Worm (Caenorhabditis elegans): ENCODE data around the gene F59A7.5.

The F59A7.5 gene

ce11 chrV:2067985-2068499, 45.6 kb downstream of the F59A7.5 start, which contains the start of gene lbp-9:
lbp-9 (plus strand) TSS chrV:2068449.
- TF ChIP-seq mdl-1 (tag; optimal IDR thresholded peaks at IDR 0.05): peak in 1 of 2 experiments; percentile 81
- no peak for TF ChIP-seq pag-3 (tag; optimal IDR thresholded peaks at IDR 0.05; ENCODE audit: borderline replicate concordance, insufficient read depth)
- TF ChIP-seq nhr-85 (tag): peak; percentile 91
- no peak for TF ChIP-seq unc-62 (GFP tag; optimal IDR thresholded peaks at IDR 0.05)
- no peak for TF ChIP-seq alr-1 (tag; optimal IDR thresholded peaks at IDR 0.05; ENCODE audit: borderline replicate concordance)
- peak; percentile 88 for TF ChIP-seq nhr-20 (tag; optimal IDR thresholded peaks at IDR 0.05)
- peak; percentile 42 to 69 for TF ChIP-seq lin-35 (GFP tag; optimal IDR thresholded peaks at IDR 0.05)
- peak in 1 of 3 experiments; percentile 31 for TF ChIP-seq ceh-82 (tag; optimal IDR thresholded peaks at IDR 0.05)
- peak; percentile 40 for TF ChIP-seq swsn-7 (tag; optimal IDR thresholded peaks at IDR 0.05)
- TF ChIP-seq nhr-28 (tag; optimal IDR thresholded peaks at IDR 0.05): no peak
- no peak for TF ChIP-seq C34B4.2 (tag; optimal IDR thresholded peaks at IDR 0.05)
- no peak for TF ChIP-seq sox-4 (tag; optimal IDR thresholded peaks at IDR 0.05)
- TF ChIP-seq C04F5.9 (tag; optimal IDR thresholded peaks at IDR 0.05): peak; percentile 15
- TF ChIP-seq lin-15B (tag; optimal IDR thresholded peaks at IDR 0.05): no peak
- TF ChIP-seq C16A3.4 (tag; optimal IDR thresholded peaks at IDR 0.05): no peak
- no peak for TF ChIP-seq elt-3 (tag; optimal IDR thresholded peaks at IDR 0.05)
- no peak for TF ChIP-seq ceh-88 (GFP tag; IDR thresholded peaks at IDR 0.05)
- no peak for TF ChIP-seq egl-13 (tag; optimal IDR thresholded peaks at IDR 0.05)
- no peak for TF ChIP-seq ceh-63 (GFP tag; optimal IDR thresholded peaks at IDR 0.05)
- TF ChIP-seq nhr-237 (tag; optimal IDR thresholded peaks at IDR 0.05): no peak
- no peak for TF ChIP-seq nhr-12 (tag; optimal IDR thresholded peaks at IDR 0.05)
- TF ChIP-seq F16B12.6 (tag; optimal IDR thresholded peaks at IDR 0.05): no peak
- no peak for TF ChIP-seq grh-1 (GFP tag; IDR thresholded peaks at IDR 0.05)
- no peak for TF ChIP-seq vab-15 (tag; optimal IDR thresholded peaks at IDR 0.05)
- TF ChIP-seq blmp-1 (tag; optimal IDR thresholded peaks at IDR 0.05): peak; percentile 36
- TF ChIP-seq ets-5 (GFP tag; IDR thresholded peaks at IDR 0.05): no peak
- TF ChIP-seq efl-1 (optimal IDR thresholded peaks at IDR 0.05): peak; percentile 12 to 35
- TF ChIP-seq efl-1 (GFP tag; optimal IDR thresholded peaks at IDR 0.05 in 1 of 2): peak; percentile 36 to 82
- no peak for TF ChIP-seq ama-1 (optimal IDR thresholded peaks at IDR 0.05)
- TF ChIP-seq lsy-2 (tag; optimal IDR thresholded peaks at IDR 0.05): peak; percentile 15 to 34
- no peak for TF ChIP-seq ceh-8 (GFP tag; optimal IDR thresholded peaks at IDR 0.05)
- TF ChIP-seq rnt-1 (tag; optimal IDR thresholded peaks at IDR 0.05): peak; percentile 10
- TF ChIP-seq lin-13 (GFP tag; optimal IDR thresholded peaks at IDR 0.05): peak; percentile 28
- TF ChIP-seq nhr-71 (tag; optimal IDR thresholded peaks at IDR 0.05): peak; percentile 80
- no peak for TF ChIP-seq nhr-11 (tag; optimal IDR thresholded peaks at IDR 0.05)
- peak; percentile 74 for TF ChIP-seq skn-1 (tag; optimal IDR thresholded peaks at IDR 0.05)
- no peak for TF ChIP-seq aly-2 (tag; optimal IDR thresholded peaks at IDR 0.05)
- no peak for TF ChIP-seq lin-39 (tag; optimal IDR thresholded peaks at IDR 0.05)
- no peak for TF ChIP-seq ceh-90 (tag; optimal IDR thresholded peaks at IDR 0.05)
- no peak for TF ChIP-seq pqm-1 (tag; optimal IDR thresholded peaks at IDR 0.05)
- peak; percentile 80 for TF ChIP-seq snu-23 (GFP tag; optimal IDR thresholded peaks at IDR 0.05)
- TF ChIP-seq Y116A8C.19 (tag; optimal IDR thresholded peaks at IDR 0.05; ENCODE audit: borderline replicate concordance): no peak
- no peak for TF ChIP-seq fkh-4 (tag; optimal IDR thresholded peaks at IDR 0.05; ENCODE audit: borderline replicate concordance)
- TF ChIP-seq nhr-90 (tag; optimal IDR thresholded peaks at IDR 0.05; ENCODE audit: poor library complexity): peak; percentile 43
- TF ChIP-seq nhr-76 (tag; optimal IDR thresholded peaks at IDR 0.05): no peak
- TF ChIP-seq tbx-2 (tag; optimal IDR thresholded peaks at IDR 0.05): peak; percentile 23
- no peak for TF ChIP-seq egl-27 (tag; optimal IDR thresholded peaks at IDR 0.05)
- no peak for TF ChIP-seq hlh-17 (GFP tag; optimal IDR thresholded peaks at IDR 0.05; ENCODE audit: borderline replicate concordance)
- TF ChIP-seq elt-2 (tag; optimal IDR thresholded peaks at IDR 0.05): no peak
- no peak for TF ChIP-seq mef-2 (tag; optimal IDR thresholded peaks at IDR 0.05)
- TF ChIP-seq tlp-1 (tag; optimal IDR thresholded peaks at IDR 0.05): no peak
- no peak for TF ChIP-seq nhr-84 (tag; optimal IDR thresholded peaks at IDR 0.05)
- TF ChIP-seq zag-1 (tag; optimal IDR thresholded peaks at IDR 0.05): no peak
- no peak for TF ChIP-seq mab-9 (GFP tag; IDR thresholded peaks at IDR 0.05)
